Worm (Caenorhabditis elegans) whole organism, L4/young adult: ENCODE data around the gene R11D1.7.

ENCODE experiments used
- W03F9.2 ChIP-seq: fragments of 150-350 bp; optimal IDR thresholded peaks from 2 replicates; lab custom pipeline; 2014; ENCODE audit warnings: missing biosample characterization, missing genetic modification characterization
- dao-5 ChIP-seq: sonication (generic microtip); optimal IDR thresholded peaks from 2 replicates; lab custom pipeline; 2016; ENCODE audit warnings: missing genotype, missing genetic modification characterization, moderate library complexity, missing compliant biosample characterization
- him-1 ChIP-seq: sonication (generic microtip); optimal IDR thresholded peaks from 2 replicates; lab custom pipeline; 2016; ENCODE audit warnings: missing genotype, missing genetic modification reagents, missing genetic modification characterization, missing compliant biosample characterization

DNA sequence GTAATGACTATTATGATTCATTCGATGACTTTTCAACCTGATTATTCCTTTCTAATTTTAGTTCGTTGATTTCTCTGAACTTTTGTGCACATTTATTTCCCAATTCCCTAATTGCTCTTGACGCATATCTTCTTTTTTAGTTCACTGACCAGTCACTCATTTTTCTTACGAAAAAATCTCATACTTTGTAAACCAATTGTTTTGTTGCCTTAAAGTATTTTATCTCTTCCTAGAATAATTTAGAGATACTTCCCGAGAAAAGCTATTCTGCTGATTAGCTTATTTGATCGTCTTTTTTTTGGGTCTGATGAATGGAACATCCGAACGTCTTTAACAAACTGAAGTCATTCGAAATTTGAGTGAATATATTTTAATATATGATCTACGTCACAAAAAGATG, 40.5 kb upstream of the R11D1.7 start:
- TF ChIP-seq him-1 (no peak), W03F9.2 (no peak), dao-5 (no peak)
